Fruit fly (Drosophila melanogaster): ENCODE data around the gene CG43055.
A peak's percentile ranks its signal among the peaks of the same experiment; 100 is the strongest.

CG43055 gene

dm6 chr2L:4410855-4411254 is at the start of gene CG43055:
TSS of gene CG43055 (plus strand) at chr2L:4411155.
- no peak for TF ChIP-seq pan (optimal IDR thresholded peaks at IDR 0.05)
- TF ChIP-seq psq (optimal IDR thresholded peaks at IDR 0.05), result no peak
- TF ChIP-seq Dll (optimal IDR thresholded peaks at IDR 0.05), result no peak
- no peak for TF ChIP-seq EcR (GFP tag; optimal IDR thresholded peaks at IDR 0.05)
- TF ChIP-seq usp (GFP tag; optimal IDR thresholded peaks at IDR 0.05), result no peak
- no peak for TF ChIP-seq CG8478 (optimal IDR thresholded peaks at IDR 0.05)

DNA sequence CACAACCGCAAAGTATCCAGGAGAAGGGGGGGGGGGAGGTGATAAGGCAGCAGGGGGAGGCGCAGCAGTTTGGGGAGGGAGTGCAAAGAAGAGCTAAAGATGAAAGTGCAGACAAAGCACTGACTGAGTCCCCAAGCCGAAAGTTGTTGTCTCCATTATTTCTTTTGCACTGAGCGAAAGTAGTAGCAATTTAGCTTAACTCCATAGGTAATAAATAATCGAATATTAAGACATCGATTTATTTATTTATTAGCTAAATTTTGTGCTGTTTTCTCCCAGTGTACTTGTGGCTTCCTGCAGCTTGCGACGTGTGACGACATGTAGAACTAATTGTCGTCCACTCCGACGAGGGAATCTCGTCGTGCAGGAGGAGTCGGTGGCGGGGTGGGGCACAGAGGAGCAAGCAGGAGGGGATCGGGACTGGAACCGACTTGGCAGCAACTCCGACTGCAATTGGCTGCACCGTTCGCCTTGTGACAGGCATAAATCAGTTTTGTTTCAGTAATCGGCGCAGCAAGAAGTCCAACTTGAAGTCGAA is 49.4 kb upstream of the CG43055 start, which contains the start of gene Traf4:
TSS of gene Traf4 (plus strand) at position 488 of the 538 bp plus-strand sequence.
- no peak for TF ChIP-seq CG8478 (optimal IDR thresholded peaks at IDR 0.05)

DNA sequence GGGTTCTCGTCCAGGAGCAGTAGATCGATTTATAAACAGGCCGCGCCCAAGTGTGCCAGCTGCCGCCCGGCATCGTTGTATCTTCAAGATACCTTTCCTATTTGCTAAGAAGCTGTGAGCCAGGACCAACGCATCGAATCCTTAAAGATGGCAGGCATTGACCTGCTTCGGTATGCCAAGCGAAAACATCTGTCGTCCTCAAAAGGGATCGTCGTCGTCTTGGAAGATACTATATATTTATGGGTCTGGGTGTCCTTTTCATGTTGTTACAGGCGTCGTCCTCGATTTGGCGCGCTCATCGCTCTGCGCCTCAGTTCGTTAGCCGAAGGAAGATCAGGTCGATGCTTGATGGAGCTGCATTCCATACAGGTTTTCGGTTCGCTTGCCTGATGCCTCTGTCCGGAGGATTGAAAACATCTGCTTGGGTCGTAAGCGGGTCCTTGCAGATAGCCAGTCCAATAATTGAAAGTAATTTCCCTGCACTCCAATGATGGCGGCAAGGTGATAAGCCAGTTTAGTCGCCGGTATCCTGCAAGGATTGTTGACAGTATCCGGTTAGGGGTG is 47.2 kb upstream of the CG43055 start:
- TF ChIP-seq usp (GFP tag; optimal IDR thresholded peaks at IDR 0.05), result no peak

- TF ChIP-seq EcR (GFP tag; optimal IDR thresholded peaks at IDR 0.05) (no peak), pan (optimal IDR thresholded peaks at IDR 0.05) (no peak), usp (GFP tag; optimal IDR thresholded peaks at IDR 0.05) (no peak), CG8478 (optimal IDR thresholded peaks at IDR 0.05) (no peak), Dll (optimal IDR thresholded peaks at IDR 0.05) (no peak), psq (optimal IDR thresholded peaks at IDR 0.05) (no peak)
These were observed 46.0 kb upstream of the CG43055 start for dm6 chr2L:4364914-4365313.

DNA sequence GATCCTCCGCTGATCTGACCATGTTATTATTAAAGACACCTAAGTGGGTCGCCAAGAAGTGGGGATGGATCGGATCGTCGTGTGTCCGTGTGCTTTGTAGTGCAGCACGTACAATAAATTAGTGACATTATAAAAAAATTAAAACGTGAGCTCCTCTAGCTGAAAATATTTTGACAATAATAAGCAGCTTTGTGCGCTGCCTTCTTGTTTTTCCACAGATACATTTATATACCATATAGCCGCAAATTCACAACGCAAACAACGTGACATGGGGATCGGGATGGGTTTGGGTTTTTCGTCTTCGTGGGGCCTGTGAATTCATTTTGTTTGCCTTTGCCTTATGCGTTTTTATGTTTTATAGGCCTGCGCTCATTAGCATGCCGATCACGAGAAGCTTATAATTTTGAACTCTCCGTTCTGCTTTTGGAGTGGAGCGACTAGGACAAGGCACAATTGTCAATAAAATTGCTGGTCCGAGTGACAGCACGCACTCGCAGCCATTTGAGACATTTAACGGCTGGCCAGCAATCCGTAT is 45.1 kb upstream of the CG43055 start:
- TF ChIP-seq CG8478 (optimal IDR thresholded peaks at IDR 0.05) (no peak), Dll (optimal IDR thresholded peaks at IDR 0.05) (no peak), pan (optimal IDR thresholded peaks at IDR 0.05) (no peak), EcR (GFP tag; optimal IDR thresholded peaks at IDR 0.05) (no peak), psq (optimal IDR thresholded peaks at IDR 0.05) (no peak), usp (GFP tag; optimal IDR thresholded peaks at IDR 0.05) (no peak)

dm6 chr2L:4366652-4367051 is 44.3 kb upstream of the CG43055 start:
- no peak for TF ChIP-seq pan (optimal IDR thresholded peaks at IDR 0.05)
- no peak for TF ChIP-seq Dll (optimal IDR thresholded peaks at IDR 0.05)
- no peak for TF ChIP-seq psq (optimal IDR thresholded peaks at IDR 0.05)
- TF ChIP-seq EcR (GFP tag; optimal IDR thresholded peaks at IDR 0.05), result no peak
- TF ChIP-seq usp (GFP tag; optimal IDR thresholded peaks at IDR 0.05), result no peak
- no peak for TF ChIP-seq CG8478 (optimal IDR thresholded peaks at IDR 0.05)

DNA sequence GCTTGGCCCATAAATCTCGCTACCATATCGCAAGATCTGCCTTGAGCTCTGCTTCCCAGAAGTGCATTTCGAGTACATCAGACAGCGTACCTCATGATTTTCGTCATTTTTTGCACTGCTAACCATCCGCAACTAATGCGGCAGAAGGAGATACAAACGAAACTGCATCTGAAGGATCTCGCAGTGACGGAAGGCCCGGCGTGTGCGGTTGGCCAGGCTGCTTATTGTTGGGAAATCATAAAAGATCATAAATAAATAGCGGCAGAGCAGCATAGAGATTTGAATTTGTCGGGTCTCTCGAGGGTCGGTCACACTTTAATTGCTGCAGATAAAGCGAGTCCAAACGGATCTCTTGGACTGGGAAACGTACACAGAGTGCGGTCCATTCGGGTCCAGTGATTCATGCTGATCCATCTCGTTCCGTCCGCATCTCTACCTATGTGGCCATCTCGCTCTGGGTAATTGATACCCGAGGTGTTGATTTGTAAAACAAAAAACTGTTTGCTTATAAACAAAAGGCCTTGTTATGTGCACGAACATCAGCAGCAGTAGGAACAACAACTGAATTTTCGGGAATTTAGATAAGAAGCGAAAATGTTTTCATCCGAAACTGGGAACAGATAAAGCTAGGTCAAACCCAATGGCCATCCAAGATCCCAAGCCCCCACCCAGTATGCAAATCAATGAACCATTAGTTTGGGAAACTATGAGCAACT is 42.2 kb upstream of the CG43055 start:
- no peak for TF ChIP-seq EcR (GFP tag; optimal IDR thresholded peaks at IDR 0.05)
- TF ChIP-seq CG8478 (optimal IDR thresholded peaks at IDR 0.05), result no peak
- TF ChIP-seq Dll (optimal IDR thresholded peaks at IDR 0.05), result no peak
- TF ChIP-seq pan (optimal IDR thresholded peaks at IDR 0.05), result no peak
- no peak for TF ChIP-seq usp (GFP tag; optimal IDR thresholded peaks at IDR 0.05)
- no peak for TF ChIP-seq psq (optimal IDR thresholded peaks at IDR 0.05)

dm6 chr2L:4370007-4370521 is 40.9 kb upstream of the CG43055 start:
- TF ChIP-seq psq (optimal IDR thresholded peaks at IDR 0.05) (no peak), usp (GFP tag; optimal IDR thresholded peaks at IDR 0.05) (no peak), CG8478 (optimal IDR thresholded peaks at IDR 0.05) (no peak), Dll (optimal IDR thresholded peaks at IDR 0.05) (no peak), pan (optimal IDR thresholded peaks at IDR 0.05) (no peak), EcR (GFP tag; optimal IDR thresholded peaks at IDR 0.05) (no peak)

DNA sequence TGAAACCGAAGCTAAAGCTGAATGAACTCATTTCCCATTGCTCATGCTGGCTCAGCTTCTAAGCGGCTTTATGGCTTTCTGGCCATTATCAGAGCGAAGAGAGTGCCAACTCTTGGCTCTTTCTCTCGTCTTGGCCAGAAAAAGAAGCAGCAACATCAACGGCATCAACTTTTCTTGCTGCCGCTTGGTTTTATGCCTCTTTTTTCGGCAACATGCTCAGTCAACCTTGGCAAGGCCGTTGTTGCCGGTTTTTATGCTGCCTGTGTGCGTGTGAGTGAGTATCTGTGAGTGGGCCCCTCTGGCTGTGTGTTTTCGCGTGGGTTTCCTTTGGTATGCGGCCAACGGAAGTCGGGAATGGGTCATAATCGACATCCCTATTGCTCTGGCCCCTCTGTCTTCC is 40.4 kb upstream of the CG43055 start:
- TF ChIP-seq EcR (GFP tag; optimal IDR thresholded peaks at IDR 0.05) (no peak), usp (GFP tag; optimal IDR thresholded peaks at IDR 0.05) (no peak), CG8478 (optimal IDR thresholded peaks at IDR 0.05) (no peak), pan (optimal IDR thresholded peaks at IDR 0.05) (no peak), Dll (optimal IDR thresholded peaks at IDR 0.05) (no peak), psq (optimal IDR thresholded peaks at IDR 0.05) (no peak)

- TF ChIP-seq usp (GFP tag; optimal IDR thresholded peaks at IDR 0.05) (no peak), CG8478 (optimal IDR thresholded peaks at IDR 0.05) (peak; percentile 87), Dll (optimal IDR thresholded peaks at IDR 0.05) (peak; percentile 62), pan (optimal IDR thresholded peaks at IDR 0.05) (no peak), psq (optimal IDR thresholded peaks at IDR 0.05) (no peak), EcR (GFP tag; optimal IDR thresholded peaks at IDR 0.05) (no peak)
These were observed 39.3 kb upstream of the CG43055 start for dm6 chr2L:4371516-4372136.

dm6 chr2L:4372802-4373570 is 38.0 kb upstream of the CG43055 start:
- no peak for TF ChIP-seq EcR (GFP tag; optimal IDR thresholded peaks at IDR 0.05)
- TF ChIP-seq usp (GFP tag; optimal IDR thresholded peaks at IDR 0.05), result no peak
- TF ChIP-seq Dll (optimal IDR thresholded peaks at IDR 0.05), result no peak
- TF ChIP-seq psq (optimal IDR thresholded peaks at IDR 0.05), result no peak
- no peak for TF ChIP-seq pan (optimal IDR thresholded peaks at IDR 0.05)
- no peak for TF ChIP-seq CG8478 (optimal IDR thresholded peaks at IDR 0.05)

Data from whole organism.